Worm (Caenorhabditis elegans): Measurements from ENCODE around the gene fat-1.

DNA sequence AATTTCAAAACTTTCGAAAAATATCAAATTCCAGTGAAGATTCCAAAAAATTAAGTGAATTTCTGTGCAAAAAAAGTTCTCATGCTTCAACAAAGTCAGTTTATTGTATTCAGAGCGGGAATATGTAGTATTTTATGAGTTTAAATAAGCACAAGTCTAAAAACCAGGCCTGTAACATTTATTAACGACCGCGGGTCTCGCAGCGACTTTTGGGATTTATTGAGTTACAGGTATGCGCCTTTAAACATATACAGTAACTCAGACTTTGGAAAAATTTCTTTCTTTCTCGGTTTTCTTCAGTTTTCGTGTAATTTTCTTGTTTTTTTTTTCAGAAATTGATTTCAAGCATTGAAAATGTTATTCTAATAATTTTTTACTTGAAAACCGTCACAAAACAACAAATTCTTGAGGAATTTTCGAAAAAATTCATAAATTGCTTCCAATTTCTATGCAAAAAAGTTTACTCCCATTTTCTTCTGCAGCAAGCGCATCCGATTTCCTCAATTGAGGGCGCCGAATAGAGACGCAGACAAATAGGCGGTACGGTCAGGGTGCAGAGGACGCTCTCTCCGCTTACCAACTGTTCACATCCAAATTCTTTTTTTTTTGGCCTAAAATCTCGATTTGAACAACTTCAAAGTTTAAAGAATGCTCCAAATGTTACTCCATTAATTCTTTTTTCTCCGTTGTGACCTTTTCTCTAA is 4.0 kb upstream of the fat-1 start:
- TF ChIP-seq zag-1 (tag; optimal IDR thresholded peaks at IDR 0.05) (no peak), ztf-11 (tag; optimal IDR thresholded peaks at IDR 0.05) (no peak), saeg-2 (GFP tag; IDR thresholded peaks at IDR 0.05) (no peak), ces-1 (GFP tag; optimal IDR thresholded peaks at IDR 0.05) (no peak), F44E2.7 (GFP tag; IDR thresholded peaks at IDR 0.05) (no peak), zfp-3 (GFP tag; conservative IDR thresholded peaks at IDR 0.05) (no peak), hlh-11 (tag; optimal IDR thresholded peaks at IDR 0.05) (peak; percentile 34), nhr-11 (tag; optimal IDR thresholded peaks at IDR 0.05) (no peak), unc-39 (tag; optimal IDR thresholded peaks at IDR 0.05) (no peak), nhr-111 (GFP tag; optimal IDR thresholded peaks at IDR 0.05) (no peak), nhr-48 (tag; optimal IDR thresholded peaks at IDR 0.05) (no peak)
